Worm (Caenorhabditis elegans): ENCODE results near the gene F40A3.1.

ce11 chrV:7937152-7937551 is 45.8 kb downstream of the F40A3.1 start, which contains the start of gene srsx-3:
- TF ChIP-seq zag-1 (tag; optimal IDR thresholded peaks at IDR 0.05), result no peak
- TF ChIP-seq eor-1 (tag; optimal IDR thresholded peaks at IDR 0.05), result no peak
- no peak for TF ChIP-seq nhr-25 (tag; optimal IDR thresholded peaks at IDR 0.05)
- no peak for TF ChIP-seq snpc-4 (tag; optimal IDR thresholded peaks at IDR 0.05)
- no peak for TF ChIP-seq nhr-23 (tag; optimal IDR thresholded peaks at IDR 0.05)
- TF ChIP-seq R02D3.7 (tag; optimal IDR thresholded peaks at IDR 0.05), result no peak
- no peak for TF ChIP-seq unc-62 (GFP tag; optimal IDR thresholded peaks at IDR 0.05)
- no peak for TF ChIP-seq nhr-28 (tag; optimal IDR thresholded peaks at IDR 0.05)
- TF ChIP-seq lin-39 (tag; optimal IDR thresholded peaks at IDR 0.05), result no peak
- no peak for TF ChIP-seq ceh-28 (tag; optimal IDR thresholded peaks at IDR 0.05)
- no peak for TF ChIP-seq pha-4 (tag; optimal IDR thresholded peaks at IDR 0.05)
- TF ChIP-seq unc-39 (tag; optimal IDR thresholded peaks at IDR 0.05), result no peak
